Worm (Caenorhabditis elegans) whole organism, young adult: ENCODE data around the gene srt-30.

ENCODE experiments used
- C06A6.2 ChIP-seq: fragments of 200-800 bp; sonication (Bioruptor generic); conservative IDR thresholded peaks from 2 replicates; pipeline ENCODE4 v1.3.6; 2022; ENCODE audit warnings: missing genetic modification characterization, missing compliant biosample characterization
- K12H6.12 ChIP-seq: fragments of 200-800 bp; sonication (Bioruptor generic); optimal IDR thresholded peaks from 2 replicates; lab custom pipeline; 2018; ENCODE audit warnings: mild to moderate bottlenecking, missing genetic modification characterization, missing compliant biosample characterization
- T07F8.4 ChIP-seq: sonication (generic microtip); optimal IDR thresholded peaks from 2 replicates; lab custom pipeline; 2016; ENCODE audit warnings: mild to moderate bottlenecking, missing genetic modification characterization, moderate library complexity, missing compliant biosample characterization
- Y56A3A.18 ChIP-seq: fragments of 200-800 bp; sonication (Bioruptor generic); IDR thresholded peaks from 2 replicates; pipeline ENCODE4 v1.3.6; 2022; ENCODE audit warnings: missing genetic modification reagents, missing genetic modification characterization, missing compliant biosample characterization
- ama-1 ChIP-seq, 3 experiments: fragments of 150-350 bp in 1 of 3; sonication (generic microtip) in 2 of 3; optimal IDR thresholded peaks; 2 replicates each; lab custom pipeline; 2014 to 2018; ENCODE audit warnings: missing biosample characterization in 2 of 3, missing genetic modification characterization in 2 of 3, missing genetic modification reagents in 2 of 3
- athp-1 ChIP-seq: sonication (generic microtip); optimal IDR thresholded peaks from 2 replicates; lab custom pipeline; 2017; ENCODE audit warnings: mild to moderate bottlenecking, missing genetic modification characterization, missing compliant biosample characterization
- attf-5 ChIP-seq: fragments of 200-800 bp; sonication (Bioruptor generic); optimal IDR thresholded peaks from 2 replicates; lab custom pipeline; 2018; ENCODE audit warnings: mild to moderate bottlenecking, missing genetic modification characterization, missing compliant biosample characterization
- cebp-1 ChIP-seq, 2 experiments: fragments of 200-800 bp in 1 of 2; sonication (Bioruptor generic) in 1 of 2; sonication (generic microtip) in 1 of 2; IDR thresholded peaks in 1 of 2; optimal IDR thresholded peaks in 1 of 2; 2 replicates each; pipeline versions ENCODE4 v1.3.6 to Lab custom; 2017 to 2022; ENCODE audit warnings: missing compliant biosample characterization in 2 of 2, missing genetic modification characterization in 2 of 2, mild to moderate bottlenecking in 1 of 2, missing genetic modification reagents in 1 of 2, moderate library complexity in 1 of 2
- ceh-27 ChIP-seq: fragments of 200-800 bp; sonication (Bioruptor generic); optimal IDR thresholded peaks from 2 replicates; lab custom pipeline; 2018; ENCODE audit warnings: mild to moderate bottlenecking, missing genetic modification characterization, moderate library complexity, missing compliant biosample characterization
- ceh-91 ChIP-seq: fragments of 200-800 bp; sonication (Bioruptor generic); IDR thresholded peaks from 2 replicates; pipeline ENCODE4 v1.3.6; 2022; ENCODE audit warnings: missing genetic modification reagents, missing genetic modification characterization, missing compliant biosample characterization
- chd-7 ChIP-seq: sonication (generic microtip); optimal IDR thresholded peaks from 2 replicates; lab custom pipeline; 2016; ENCODE audit warnings: mild to moderate bottlenecking, missing genetic modification characterization, moderate library complexity, missing compliant biosample characterization
- dox-1 ChIP-seq: fragments of 200-800 bp; sonication (Bioruptor generic); IDR thresholded peaks from 2 replicates; pipeline ENCODE4 v1.3.6; 2022; ENCODE audit warnings: missing genetic modification reagents, missing genetic modification characterization, missing compliant biosample characterization
- egl-44 ChIP-seq: fragments of 200-800 bp; sonication (Bioruptor generic); IDR thresholded peaks from 2 replicates; pipeline ENCODE4 v1.3.6; 2022; ENCODE audit warnings: missing genetic modification reagents, missing genetic modification characterization, missing compliant biosample characterization
- egrh-3 ChIP-seq: fragments of 200-800 bp; sonication (Bioruptor generic); IDR thresholded peaks from 2 replicates; pipeline ENCODE4 v1.3.6; 2022; ENCODE audit warnings: missing genetic modification reagents, missing genetic modification characterization, missing compliant biosample characterization
- hmg-1.2 ChIP-seq: fragments of 200-800 bp; sonication (Bioruptor generic); IDR thresholded peaks from 2 replicates; pipeline ENCODE4 v1.3.6; 2022; ENCODE audit warnings: missing genetic modification reagents, missing genetic modification characterization, missing compliant biosample characterization
- lsy-27 ChIP-seq: sonication (generic microtip); optimal IDR thresholded peaks from 2 replicates; lab custom pipeline; 2017; ENCODE audit warnings: missing genetic modification characterization, mild to moderate bottlenecking, missing compliant biosample characterization, antibody characterized with exemption, missing genotype, borderline replicate concordance; ENCODE audit not compliant: insufficient read depth
- mel-28 ChIP-seq: sonication (generic microtip); optimal IDR thresholded peaks from 2 replicates; lab custom pipeline; 2016; ENCODE audit warnings: borderline replicate concordance, mild to moderate bottlenecking, missing genetic modification characterization, missing compliant biosample characterization
- nfya-1 ChIP-seq: sonication (generic microtip); optimal IDR thresholded peaks from 2 replicates; lab custom pipeline; 2017; ENCODE audit warnings: antibody characterized with exemption, missing compliant biosample characterization, missing genetic modification characterization, borderline replicate concordance; ENCODE audit not compliant: insufficient read depth
- nhr-80 ChIP-seq: sonication (generic microtip); optimal IDR thresholded peaks from 2 replicates; lab custom pipeline; 2016; ENCODE audit warnings: missing genetic modification characterization, missing compliant biosample characterization
- pbrm-1 ChIP-seq: fragments of 200-800 bp; sonication (Bioruptor generic); IDR thresholded peaks from 2 replicates; pipeline ENCODE4 v1.3.6; 2022; ENCODE audit warnings: missing genetic modification reagents, missing genetic modification characterization, missing compliant biosample characterization
- rcor-1 ChIP-seq: fragments of 200-800 bp; sonication (Bioruptor generic); IDR thresholded peaks from 2 replicates; pipeline ENCODE4 v1.3.6; 2022; ENCODE audit warnings: missing genetic modification reagents, missing genetic modification characterization, missing compliant biosample characterization
- snpc-1.1 ChIP-seq: sonication (generic microtip); optimal IDR thresholded peaks from 2 replicates; lab custom pipeline; 2017; ENCODE audit warnings: missing genetic modification characterization, mild to moderate bottlenecking, missing compliant biosample characterization, antibody characterized with exemption, moderate library complexity, missing genotype, missing genetic modification reagents; ENCODE audit not compliant: insufficient read depth
- snpc-1.3 ChIP-seq: sonication (generic microtip); optimal IDR thresholded peaks from 2 replicates; lab custom pipeline; 2017; ENCODE audit warnings: missing genetic modification characterization, mild to moderate bottlenecking, missing compliant biosample characterization, antibody characterized with exemption, moderate library complexity, missing genotype, missing genetic modification reagents; ENCODE audit not compliant: insufficient read depth
- snpc-3.4 ChIP-seq: sonication (generic microtip); optimal IDR thresholded peaks from 2 replicates; lab custom pipeline; 2017; ENCODE audit warnings: missing genetic modification characterization, mild to moderate bottlenecking, missing compliant biosample characterization, antibody characterized with exemption, moderate library complexity, missing genotype, missing genetic modification reagents
- somi-1 ChIP-seq: fragments of 200-800 bp; sonication (Bioruptor generic); optimal IDR thresholded peaks from 2 replicates; lab custom pipeline; 2018; ENCODE audit warnings: mild to moderate bottlenecking, missing genetic modification characterization, missing compliant biosample characterization
- tlf-1 ChIP-seq: fragments of 200-800 bp; sonication (Bioruptor generic); optimal IDR thresholded peaks from 2 replicates; lab custom pipeline; 2018; ENCODE audit warnings: mild to moderate bottlenecking, missing genetic modification characterization, missing compliant biosample characterization
- xnd-1 ChIP-seq: sonication (generic microtip); optimal IDR thresholded peaks from 2 replicates; lab custom pipeline; 2016; ENCODE audit warnings: missing genotype, missing genetic modification reagents, missing genetic modification characterization, missing compliant biosample characterization
- zfh-2 ChIP-seq: fragments of 200-800 bp; sonication (Bioruptor generic); conservative IDR thresholded peaks from 2 replicates; pipeline ENCODE4 v1.3.6; 2022; ENCODE audit warnings: missing genetic modification reagents, missing genetic modification characterization, missing compliant biosample characterization
- zim-3 ChIP-seq: sonication (generic microtip); optimal IDR thresholded peaks from 2 replicates; lab custom pipeline; 2017; ENCODE audit warnings: mild to moderate bottlenecking, missing genetic modification characterization, moderate library complexity, missing compliant biosample characterization
- ztf-25 ChIP-seq: fragments of 200-800 bp; sonication (Bioruptor generic); IDR thresholded peaks from 2 replicates; pipeline ENCODE4 v1.3.6; 2022; ENCODE audit warnings: missing genetic modification reagents, missing genetic modification characterization, missing compliant biosample characterization
- ztf-6 ChIP-seq: fragments of 200-800 bp; sonication (Bioruptor generic); IDR thresholded peaks from 2 replicates; pipeline ENCODE4 v1.3.6; 2022; ENCODE audit warnings: missing genetic modification reagents, missing genetic modification characterization, missing compliant biosample characterization

The srt-30 gene

DNA sequence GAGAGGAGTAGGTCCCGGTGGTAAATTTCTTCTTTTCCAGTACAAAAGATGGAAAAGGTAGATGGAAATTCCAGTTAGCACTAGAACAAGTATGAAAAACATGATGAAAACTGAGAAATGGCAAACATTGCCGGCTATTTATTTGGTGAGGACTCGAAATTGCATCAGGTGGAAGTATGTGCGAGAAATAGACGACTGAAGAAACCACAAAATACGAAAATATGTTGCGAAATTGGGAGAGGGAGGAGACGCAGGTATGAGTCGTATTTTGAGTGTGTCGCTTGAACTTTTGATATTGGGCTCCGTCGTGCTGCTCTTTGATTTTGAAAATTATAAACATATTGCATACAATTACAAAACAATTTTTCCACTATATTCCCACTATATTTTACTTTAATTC, 3.1 kb upstream of the srt-30 start, which contains the start of gene cyp-33C8:
cyp-33C8 (minus strand) TSS at position 200 of the 400 bp plus-strand sequence.
- no peak for TF ChIP-seq zim-3
- peak; percentile 6; the same call in 1 of the 2 replicates for TF ChIP-seq hmg-1.2
- TF ChIP-seq cebp-1 (GFP tag; IDR thresholded peaks at IDR 0.05; lab: Robert Waterston, UW), result peak; percentile 94
- peak; percentile 97 for TF ChIP-seq cebp-1 (tag; optimal IDR thresholded peaks at IDR 0.05; lab: Kevin White, UChicago)
- TF ChIP-seq rcor-1, result no peak
- peak; percentile 31 for TF ChIP-seq nhr-80
- TF ChIP-seq chd-7 (tag; lab: Kevin White, UChicago), result no peak
- peak; percentile 10 for TF ChIP-seq ceh-27 (GFP tag; lab: Kevin White, UChicago)
- TF ChIP-seq attf-5 (GFP tag; lab: Kevin White, UChicago), result peak; percentile 51

DNA sequence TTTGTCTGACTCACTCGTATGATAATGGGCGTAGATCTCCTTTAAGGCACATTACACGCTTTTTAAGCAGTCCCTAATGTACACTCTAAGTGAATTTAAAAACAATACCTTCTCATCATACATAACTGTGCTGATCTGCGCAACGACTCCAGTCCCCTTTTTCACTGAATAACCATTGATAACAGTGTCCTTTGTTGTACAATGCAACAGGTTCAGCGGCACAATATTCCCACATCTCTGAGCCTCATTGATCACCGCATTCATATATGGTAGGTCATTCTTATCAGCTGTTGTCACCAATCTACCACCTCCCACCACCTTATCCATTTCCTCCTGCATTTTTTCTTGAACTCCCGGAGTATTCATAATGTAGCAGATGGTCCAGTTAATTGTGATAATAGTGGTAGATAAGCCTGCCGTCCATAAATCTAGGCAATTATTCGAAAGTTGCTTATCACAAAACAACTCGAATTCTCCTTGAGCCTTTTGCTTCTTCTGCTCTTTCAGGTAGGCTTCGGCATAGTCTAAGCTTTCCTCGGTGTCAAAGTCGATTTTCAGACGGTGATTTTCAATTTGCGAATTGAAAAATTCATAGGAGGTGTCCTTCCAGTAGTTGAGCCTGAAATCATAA, 1.6 kb upstream of the srt-30 start:
- no peak for TF ChIP-seq somi-1 (GFP tag; lab: Kevin White, UChicago)
- TF ChIP-seq tlf-1 (GFP tag; lab: Kevin White, UChicago), result no peak
- no peak for TF ChIP-seq dox-1
- no peak for TF ChIP-seq athp-1 (tag; lab: Kevin White, UChicago)
- TF ChIP-seq ztf-6 (GFP tag; lab: Robert Waterston, UW), result no peak
- no peak for TF ChIP-seq snpc-3.4 (tag; lab: Kevin White, UChicago)
- no peak for TF ChIP-seq ceh-91 (GFP tag; lab: Robert Waterston, UW)
- no peak for TF ChIP-seq K12H6.12 (tag; lab: Kevin White, UChicago)
- no peak for TF ChIP-seq lsy-27 (tag; lab: Kevin White, UChicago)
- no peak for TF ChIP-seq ama-1 (optimal IDR thresholded peaks at IDR 0.05; lab: Kevin White, UChicago)
- TF ChIP-seq ama-1 (GFP tag; optimal IDR thresholded peaks at IDR 0.05; lab: Kevin White, UChicago), result no peak
- TF ChIP-seq mel-28 (tag; lab: Kevin White, UChicago), result no peak
- TF ChIP-seq snpc-1.1, result no peak
- TF ChIP-seq ztf-25 (GFP tag; lab: Robert Waterston, UW), result no peak
- TF ChIP-seq pbrm-1 (GFP tag; lab: Robert Waterston, UW), result no peak
- TF ChIP-seq T07F8.4 (tag; lab: Kevin White, UChicago), result no peak
- TF ChIP-seq egrh-3 (GFP tag; lab: Robert Waterston, UW), result no peak
- TF ChIP-seq xnd-1, result no peak

DNA sequence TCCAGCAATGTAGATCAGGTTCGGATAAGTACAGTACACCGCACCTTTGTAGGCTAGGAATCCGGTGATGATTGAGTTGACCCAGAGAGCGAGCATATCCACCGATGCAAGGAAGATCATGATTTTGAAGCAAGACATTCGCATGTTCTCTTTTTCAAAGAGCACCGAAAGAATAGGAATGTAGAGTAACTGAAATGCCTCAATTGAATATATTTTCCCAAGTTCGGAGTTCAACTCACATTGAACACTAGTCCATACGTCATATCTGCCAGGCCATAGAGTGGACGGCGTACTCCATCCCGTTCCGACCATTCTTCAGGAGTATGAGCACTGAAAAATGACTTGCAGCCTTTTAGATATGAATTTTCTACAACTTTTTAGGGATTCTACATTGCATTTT, 541 bp downstream of the srt-30 start:
- TF ChIP-seq snpc-1.3 (tag; lab: Kevin White, UChicago), result no peak
- TF ChIP-seq Y56A3A.18 (GFP tag; lab: Robert Waterston, UW), result no peak
- TF ChIP-seq egl-44 (GFP tag; lab: Robert Waterston, UW), result no peak
- TF ChIP-seq ama-1 (optimal IDR thresholded peaks at IDR 0.05; lab: Kevin White, UChicago), result no peak
- TF ChIP-seq ama-1 (GFP tag; optimal IDR thresholded peaks at IDR 0.05; lab: Kevin White, UChicago), result no peak

DNA sequence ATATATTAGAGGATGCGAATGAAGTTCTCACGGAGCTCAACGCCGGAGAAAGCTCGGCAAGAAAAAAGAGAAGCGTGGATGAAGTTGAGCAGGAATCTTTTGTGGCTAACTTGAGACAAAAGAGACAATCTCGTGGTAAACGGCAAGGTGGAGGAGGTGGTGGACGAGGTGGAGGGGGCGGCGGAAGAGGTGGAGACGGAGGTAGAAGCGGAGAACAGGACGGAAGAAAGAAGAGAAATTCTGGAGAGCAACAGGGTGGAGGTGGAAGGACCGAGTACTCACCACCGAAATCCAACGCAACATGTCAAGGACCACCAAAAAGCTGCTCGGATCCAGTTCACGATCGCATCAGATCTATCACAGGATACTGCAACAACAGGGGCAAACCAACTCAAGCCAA, 9.9 kb downstream of the srt-30 start:
- TF ChIP-seq C06A6.2 (GFP tag; lab: Robert Waterston, UW), result no peak
- peak; percentile 61; the same call in 1 of the 2 replicates for TF ChIP-seq zfh-2
- peak; percentile 37; the same call in 1 of the 2 replicates for TF ChIP-seq egrh-3 (GFP tag; lab: Robert Waterston, UW)
- no peak for TF ChIP-seq nfya-1 (tag; lab: Kevin White, UChicago)
